Worm (Caenorhabditis elegans): ENCODE data around the gene cpt-5.

ce11 chrV:13878226-13878625 is 5.2 kb downstream of the cpt-5 start:
- TF ChIP-seq unc-62 (GFP tag; optimal IDR thresholded peaks at IDR 0.05): no peak
- TF ChIP-seq pha-4 (tag; optimal IDR thresholded peaks at IDR 0.05): no peak
- no peak for TF ChIP-seq zag-1 (tag; optimal IDR thresholded peaks at IDR 0.05)
- no peak for TF ChIP-seq nhr-76 (tag; optimal IDR thresholded peaks at IDR 0.05)
- TF ChIP-seq snpc-4 (tag; optimal IDR thresholded peaks at IDR 0.05): no peak
- TF ChIP-seq ztf-11 (tag; optimal IDR thresholded peaks at IDR 0.05): no peak

All from whole organism, L3 larva.